Fruit fly (Drosophila melanogaster): Measurements from ENCODE around the gene CG31279.
A peak's percentile ranks its signal among the peaks of the same experiment; 100 is the strongest.

The CG31279 gene

dm6 chr3R:16442937-16443336 lies 12.5 kb downstream of the CG31279 start, which contains the start of the genes Ttc1 and CG14882 (continued):
- TF ChIP-seq CG2116 (GFP tag; optimal IDR thresholded peaks at IDR 0.05) (peak; percentile 72), NFAT (GFP tag; IDR thresholded peaks at IDR 0.05) (peak; percentile 82), Hsf (GFP tag; optimal IDR thresholded peaks at IDR 0.05) (peak; percentile 90), Blimp-1 (GFP tag; optimal IDR thresholded peaks at IDR 0.05) (peak; percentile 64), BtbVII (GFP tag; optimal IDR thresholded peaks at IDR 0.05) (peak; percentile 68), zen2 (GFP tag; IDR thresholded peaks at IDR 0.05; ENCODE audit: partially characterized antibody) (no peak; the same call in 2 of the 3 replicates), sob (GFP tag; IDR thresholded peaks at IDR 0.05) (peak; percentile 88), HmgD (GFP tag; optimal IDR thresholded peaks at IDR 0.05) (no peak), tll (GFP tag; optimal IDR thresholded peaks at IDR 0.05) (peak in 1 of 2 experiments; percentile 36), Optix (GFP tag; IDR thresholded peaks at IDR 0.05) (peak; percentile 69), nerfin-1 (tag; optimal IDR thresholded peaks at IDR 0.05) (peak; percentile 58), Neu2 (GFP tag; optimal IDR thresholded peaks at IDR 0.05; ENCODE audit: borderline replicate concordance) (no peak), HLHmδ (GFP tag; optimal IDR thresholded peaks at IDR 0.05) (no peak), CG13287 (GFP tag; IDR thresholded peaks at IDR 0.05; ENCODE audit: partially characterized antibody) (peak; percentile 71), CG12942 (GFP tag; optimal IDR thresholded peaks at IDR 0.05) (peak; percentile 81), pita (GFP tag; optimal IDR thresholded peaks at IDR 0.05) (no peak), pho (GFP tag; optimal IDR thresholded peaks at IDR 0.05) (peak; percentile 90), CoRest (tag; optimal IDR thresholded peaks at IDR 0.05) (peak; percentile 85), CG34224 (GFP tag; IDR thresholded peaks at IDR 0.05; ENCODE audit: partially characterized antibody) (peak; percentile 54; the same call in 2 of the 3 replicates), CG8944 (GFP tag; optimal IDR thresholded peaks at IDR 0.05) (peak; percentile 65), jumu (GFP tag; optimal IDR thresholded peaks at IDR 0.05) (peak; percentile 83), lola (GFP tag; optimal IDR thresholded peaks at IDR 0.05) (peak in 1 of 3 experiments; percentile 82), CG17829 (tag; optimal IDR thresholded peaks at IDR 0.05) (peak; percentile 84), CG4707 (GFP tag; optimal IDR thresholded peaks at IDR 0.05) (peak; percentile 54), vvl (GFP tag; IDR thresholded peaks at IDR 0.05) (peak; percentile 92), Pdp1 (GFP tag; optimal IDR thresholded peaks at IDR 0.05) (peak; percentile 87 to 90), kay (GFP tag; optimal IDR thresholded peaks at IDR 0.05) (peak; percentile 77), Lhr (GFP tag; optimal IDR thresholded peaks at IDR 0.05) (peak; percentile 48), usp (GFP tag; optimal IDR thresholded peaks at IDR 0.05) (no peak), vfl (GFP tag; optimal IDR thresholded peaks at IDR 0.05) (peak; percentile 84), Abd-B (GFP tag; optimal IDR thresholded peaks at IDR 0.05) (no peak), HLH4C (GFP tag; IDR thresholded peaks at IDR 0.05; ENCODE audit: partially characterized antibody) (peak; percentile 56; the same call in 2 of the 3 replicates), CG3281 (GFP tag; optimal IDR thresholded peaks at IDR 0.05) (peak; percentile 73), YL-1 (GFP tag; optimal IDR thresholded peaks at IDR 0.05) (peak; percentile 38), run (tag; optimal IDR thresholded peaks at IDR 0.05) (peak; percentile 7), ash1 (GFP tag; optimal IDR thresholded peaks at IDR 0.05) (no peak), CG6791 (GFP tag; IDR thresholded peaks at IDR 0.05; ENCODE audit: partially characterized antibody) (peak; percentile 64; the same call in 1 of the 3 replicates), Hr39 (optimal IDR thresholded peaks at IDR 0.05) (no peak), Dll (GFP tag; IDR thresholded peaks at IDR 0.05; ENCODE audit: partially characterized antibody) (peak; percentile 53; the same call in 2 of the 4 replicates), Awh (GFP tag; IDR thresholded peaks at IDR 0.05) (peak; percentile 79), ranshi (GFP tag; IDR thresholded peaks at IDR 0.05) (peak; percentile 82), mld (GFP tag; IDR thresholded peaks at IDR 0.05; ENCODE audit: partially characterized antibody) (no peak), CG12155 (GFP tag; optimal IDR thresholded peaks at IDR 0.05) (peak; percentile 84), sug (tag; optimal IDR thresholded peaks at IDR 0.05) (peak; percentile 81), prd (optimal IDR thresholded peaks at IDR 0.05) (no peak), prd (GFP tag; IDR thresholded peaks at IDR 0.05) (peak; percentile 84), zfh2 (GFP tag; optimal IDR thresholded peaks at IDR 0.05) (peak; percentile 88), Hr3 (GFP tag; optimal IDR thresholded peaks at IDR 0.05) (peak; percentile 86), hth (optimal IDR thresholded peaks at IDR 0.05) (no peak)

Data from whole organism, embryonic.